Worm (Caenorhabditis elegans) whole organism, young adult: ENCODE data around the gene F27D9.2.

Source experiments
- B0019.2 ChIP-seq: fragments of 200-800 bp; sonication (Bioruptor generic); conservative IDR thresholded peaks from 2 replicates; pipeline ENCODE4 v1.3.6; 2022; ENCODE audit warnings: missing genetic modification reagents, missing genetic modification characterization, missing compliant biosample characterization
- B0035.1 ChIP-seq: sonication (generic microtip); optimal IDR thresholded peaks from 2 replicates; lab custom pipeline; 2016; ENCODE audit warnings: missing genetic modification characterization, mild to moderate bottlenecking, missing compliant biosample characterization, missing genotype, missing genetic modification reagents
- B0336.3 ChIP-seq: fragments of 200-800 bp; sonication (Bioruptor generic); IDR thresholded peaks from 2 replicates; pipeline ENCODE4 v1.3.6; 2022; ENCODE audit warnings: missing genetic modification characterization, missing compliant biosample characterization
- C06A6.2 ChIP-seq: fragments of 200-800 bp; sonication (Bioruptor generic); conservative IDR thresholded peaks from 2 replicates; pipeline ENCODE4 v1.3.6; 2022; ENCODE audit warnings: missing genetic modification characterization, missing compliant biosample characterization
- F22D6.2 ChIP-seq: sonication (generic microtip); optimal IDR thresholded peaks from 2 replicates; lab custom pipeline; 2016; ENCODE audit warnings: mild to moderate bottlenecking, missing genetic modification characterization, missing compliant biosample characterization
- F33H1.4 ChIP-seq: fragments of 200-800 bp; sonication (Bioruptor generic); IDR thresholded peaks from 2 replicates; pipeline ENCODE4 v1.3.6; 2022; ENCODE audit warnings: missing genetic modification reagents, missing genetic modification characterization, missing compliant biosample characterization
- F49E8.2 ChIP-seq: sonication (generic microtip); optimal IDR thresholded peaks from 3 replicates; lab custom pipeline; 2017; ENCODE audit warnings: missing genetic modification characterization, mild to moderate bottlenecking, missing compliant biosample characterization, antibody characterized with exemption, moderate library complexity; ENCODE audit not compliant: insufficient read depth
- T26A5.8 ChIP-seq: sonication (generic microtip); optimal IDR thresholded peaks from 2 replicates; lab custom pipeline; 2016; ENCODE audit warnings: missing genetic modification characterization, missing compliant biosample characterization
- Y53F4B.3 ChIP-seq: fragments of 200-800 bp; sonication (Bioruptor generic); IDR thresholded peaks from 2 replicates; pipeline ENCODE4 v1.3.6; 2022; ENCODE audit warnings: missing genetic modification reagents, missing genetic modification characterization, missing compliant biosample characterization
- Y95B8A.8 ChIP-seq: fragments of 200-800 bp; sonication (Bioruptor generic); IDR thresholded peaks from 2 replicates; pipeline ENCODE4 v1.3.6; 2022; ENCODE audit warnings: missing genetic modification reagents, missing genetic modification characterization, missing compliant biosample characterization
- ama-1 ChIP-seq, 3 experiments: fragments of 150-350 bp in 1 of 3; sonication (generic microtip) in 2 of 3; optimal IDR thresholded peaks; 2 replicates each; lab custom pipeline; 2014 to 2018; ENCODE audit warnings: missing biosample characterization in 2 of 3, missing genetic modification characterization in 2 of 3, missing genetic modification reagents in 2 of 3
- aptf-2 ChIP-seq: fragments of 200-800 bp; sonication (Bioruptor generic); conservative IDR thresholded peaks from 2 replicates; pipeline ENCODE4 v1.3.6; 2022; ENCODE audit warnings: missing genetic modification reagents, missing genetic modification characterization, missing compliant biosample characterization
- aptf-3 ChIP-seq: fragments of 200-800 bp; sonication (Bioruptor generic); IDR thresholded peaks from 2 replicates; pipeline ENCODE4 v1.3.6; 2022; ENCODE audit warnings: missing genetic modification characterization, missing compliant biosample characterization
- atf-7 ChIP-seq: sonication (generic microtip); optimal IDR thresholded peaks from 2 replicates; lab custom pipeline; 2017; ENCODE audit warnings: mild to moderate bottlenecking, missing genetic modification characterization, missing compliant biosample characterization
- athp-1 ChIP-seq: sonication (generic microtip); optimal IDR thresholded peaks from 2 replicates; lab custom pipeline; 2017; ENCODE audit warnings: mild to moderate bottlenecking, missing genetic modification characterization, missing compliant biosample characterization
- bed-2 ChIP-seq: fragments of 200-800 bp; sonication (Bioruptor generic); IDR thresholded peaks from 2 replicates; pipeline ENCODE4 v1.3.6; 2022; ENCODE audit warnings: missing genetic modification reagents, missing genetic modification characterization, missing compliant biosample characterization
- ccch-3 ChIP-seq: fragments of 200-800 bp; sonication (Bioruptor generic); optimal IDR thresholded peaks from 2 replicates; lab custom pipeline; 2018; ENCODE audit warnings: mild to moderate bottlenecking, missing genetic modification characterization, missing compliant biosample characterization
- ceh-100 ChIP-seq: fragments of 200-800 bp; sonication (Bioruptor generic); IDR thresholded peaks from 2 replicates; pipeline ENCODE4 v1.3.6; 2022; ENCODE audit warnings: missing genetic modification reagents, missing genetic modification characterization, missing compliant biosample characterization
- ceh-27 ChIP-seq: fragments of 200-800 bp; sonication (Bioruptor generic); optimal IDR thresholded peaks from 2 replicates; lab custom pipeline; 2018; ENCODE audit warnings: mild to moderate bottlenecking, missing genetic modification characterization, moderate library complexity, missing compliant biosample characterization
- die-1 ChIP-seq: sonication (generic microtip); optimal IDR thresholded peaks from 2 replicates; lab custom pipeline; 2016; ENCODE audit warnings: missing genotype, mild to moderate bottlenecking, missing genetic modification characterization, missing compliant biosample characterization
- dpff-1 ChIP-seq: sonication (generic microtip); optimal IDR thresholded peaks from 2 replicates; lab custom pipeline; 2017; ENCODE audit warnings: mild to moderate bottlenecking, missing genetic modification characterization, missing compliant biosample characterization
- egrh-3 ChIP-seq: fragments of 200-800 bp; sonication (Bioruptor generic); IDR thresholded peaks from 2 replicates; pipeline ENCODE4 v1.3.6; 2022; ENCODE audit warnings: missing genetic modification reagents, missing genetic modification characterization, missing compliant biosample characterization
- ekl-4 ChIP-seq: fragments of 200-800 bp; sonication (Bioruptor generic); IDR thresholded peaks from 2 replicates; pipeline ENCODE4 v1.3.6; 2022; ENCODE audit warnings: missing genetic modification reagents, missing genetic modification characterization, missing compliant biosample characterization
- ets-4 ChIP-seq: fragments of 200-800 bp; sonication (Bioruptor generic); optimal IDR thresholded peaks from 2 replicates; lab custom pipeline; 2018; ENCODE audit warnings: mild to moderate bottlenecking, missing genetic modification characterization, missing compliant biosample characterization
- him-1 ChIP-seq: sonication (generic microtip); optimal IDR thresholded peaks from 2 replicates; lab custom pipeline; 2016; ENCODE audit warnings: missing genotype, missing genetic modification reagents, missing genetic modification characterization, missing compliant biosample characterization
- hlh-26 ChIP-seq: fragments of 200-800 bp; sonication (Bioruptor generic); conservative IDR thresholded peaks from 2 replicates; pipeline ENCODE4 v1.3.6; 2022; ENCODE audit warnings: missing genetic modification reagents, missing genetic modification characterization, missing compliant biosample characterization
- hmg-20 ChIP-seq: fragments of 200-800 bp; sonication (Bioruptor generic); IDR thresholded peaks from 2 replicates; pipeline ENCODE4 v1.3.6; 2022; ENCODE audit warnings: missing genetic modification reagents, missing genetic modification characterization, missing compliant biosample characterization
- lin-26 ChIP-seq: fragments of 200-800 bp; sonication (Bioruptor generic); IDR thresholded peaks from 2 replicates; pipeline ENCODE4 v1.3.6; 2022; ENCODE audit warnings: missing genetic modification reagents, missing genetic modification characterization, missing compliant biosample characterization
- lsl-1 ChIP-seq: fragments of 200-800 bp; sonication (Bioruptor generic); optimal IDR thresholded peaks from 2 replicates; lab custom pipeline; 2018; ENCODE audit warnings: mild to moderate bottlenecking, missing genetic modification characterization, moderate library complexity, missing compliant biosample characterization
- madf-10 ChIP-seq: sonication (generic microtip); optimal IDR thresholded peaks from 2 replicates; lab custom pipeline; 2016; ENCODE audit warnings: mild to moderate bottlenecking, missing genetic modification characterization, missing compliant biosample characterization
- madf-6 ChIP-seq: fragments of 200-800 bp; sonication (Bioruptor generic); IDR thresholded peaks from 2 replicates; pipeline ENCODE4 v1.3.6; 2022; ENCODE audit warnings: missing genetic modification reagents, missing genetic modification characterization, missing compliant biosample characterization
- nfya-1 ChIP-seq: sonication (generic microtip); optimal IDR thresholded peaks from 2 replicates; lab custom pipeline; 2017; ENCODE audit warnings: antibody characterized with exemption, missing compliant biosample characterization, missing genetic modification characterization, borderline replicate concordance; ENCODE audit not compliant: insufficient read depth
- nfyb-1 ChIP-seq: fragments of 200-800 bp; sonication (Bioruptor generic); IDR thresholded peaks from 2 replicates; pipeline ENCODE4 v1.3.6; 2022; ENCODE audit warnings: missing genetic modification reagents, missing genetic modification characterization, missing compliant biosample characterization
- nhr-120 ChIP-seq: fragments of 200-800 bp; sonication (Bioruptor generic); IDR thresholded peaks from 2 replicates; pipeline ENCODE4 v1.3.6; 2022; ENCODE audit warnings: missing genetic modification characterization, missing compliant biosample characterization
- nhr-27 ChIP-seq: fragments of 200-800 bp; sonication (Bioruptor generic); optimal IDR thresholded peaks from 2 replicates; lab custom pipeline; 2018; ENCODE audit warnings: mild to moderate bottlenecking, missing genetic modification characterization, moderate library complexity, missing compliant biosample characterization
- nhr-80 ChIP-seq: sonication (generic microtip); optimal IDR thresholded peaks from 2 replicates; lab custom pipeline; 2016; ENCODE audit warnings: missing genetic modification characterization, missing compliant biosample characterization
- rpc-1 ChIP-seq, 2 experiments: fragments of 150-350 bp in 1 of 2; sonication (generic microtip) in 1 of 2; optimal IDR thresholded peaks; 2 replicates each; lab custom pipeline; 2014 to 2018; ENCODE audit warnings: missing biosample characterization in 1 of 2, missing genetic modification characterization in 1 of 2, missing genetic modification reagents in 1 of 2, missing genotype in 1 of 2
- sea-2 ChIP-seq: fragments of 200-800 bp; sonication (Bioruptor generic); IDR thresholded peaks from 2 replicates; pipeline ENCODE4 v1.3.6; 2022; ENCODE audit warnings: missing genetic modification characterization, missing compliant biosample characterization
- snpc-3.4 ChIP-seq: sonication (generic microtip); optimal IDR thresholded peaks from 2 replicates; lab custom pipeline; 2017; ENCODE audit warnings: missing genetic modification characterization, mild to moderate bottlenecking, missing compliant biosample characterization, antibody characterized with exemption, moderate library complexity, missing genotype, missing genetic modification reagents
- tbp1 ChIP-seq: fragments of 200-800 bp; sonication (Bioruptor generic); optimal IDR thresholded peaks from 2 replicates; lab custom pipeline; 2018; ENCODE audit warnings: mild to moderate bottlenecking, missing genetic modification characterization, missing compliant biosample characterization
- tlf-1 ChIP-seq: fragments of 200-800 bp; sonication (Bioruptor generic); optimal IDR thresholded peaks from 2 replicates; lab custom pipeline; 2018; ENCODE audit warnings: mild to moderate bottlenecking, missing genetic modification characterization, missing compliant biosample characterization
- xnd-1 ChIP-seq: sonication (generic microtip); optimal IDR thresholded peaks from 2 replicates; lab custom pipeline; 2016; ENCODE audit warnings: missing genotype, missing genetic modification reagents, missing genetic modification characterization, missing compliant biosample characterization
- ztf-25 ChIP-seq: fragments of 200-800 bp; sonication (Bioruptor generic); IDR thresholded peaks from 2 replicates; pipeline ENCODE4 v1.3.6; 2022; ENCODE audit warnings: missing genetic modification reagents, missing genetic modification characterization, missing compliant biosample characterization
- ztf-3 ChIP-seq: fragments of 200-800 bp; sonication (Bioruptor generic); optimal IDR thresholded peaks from 2 replicates; lab custom pipeline; 2018; ENCODE audit warnings: mild to moderate bottlenecking, missing genetic modification characterization, missing compliant biosample characterization
- ztf-6 ChIP-seq: fragments of 200-800 bp; sonication (Bioruptor generic); IDR thresholded peaks from 2 replicates; pipeline ENCODE4 v1.3.6; 2022; ENCODE audit warnings: missing genetic modification reagents, missing genetic modification characterization, missing compliant biosample characterization

The F27D9.2 gene

ce11 chrX:7680545-7681330, 7.9 kb downstream of the F27D9.2 start, which contains the start of gene stn-2 (continued):
- no peak for TF ChIP-seq ztf-25
- no peak for TF ChIP-seq ccch-3 (GFP tag; lab: Kevin White, UChicago)
- TF ChIP-seq tbp1: peak; percentile 87
- TF ChIP-seq Y53F4B.3: no peak
- TF ChIP-seq ztf-6: no peak
- no peak for TF ChIP-seq F22D6.2 (tag; lab: Kevin White, UChicago)
- no peak for TF ChIP-seq ekl-4 (GFP tag; lab: Robert Waterston, UW)
- TF ChIP-seq egrh-3 (GFP tag; lab: Robert Waterston, UW): no peak
- no peak for TF ChIP-seq ceh-27 (GFP tag; lab: Kevin White, UChicago)
- TF ChIP-seq hlh-26: no peak
- TF ChIP-seq F49E8.2 (tag; lab: Kevin White, UChicago): peak; percentile 6
- TF ChIP-seq ceh-100 (GFP tag; lab: Robert Waterston, UW): no peak
- no peak for TF ChIP-seq aptf-3 (GFP tag; lab: Robert Waterston, UW)
- no peak for TF ChIP-seq madf-6 (GFP tag; lab: Robert Waterston, UW)
- TF ChIP-seq B0019.2 (GFP tag; lab: Robert Waterston, UW): no peak
- peak; percentile 85 for TF ChIP-seq rpc-1 (optimal IDR thresholded peaks at IDR 0.05; lab: Kevin White, UChicago)
- TF ChIP-seq rpc-1 (tag; optimal IDR thresholded peaks at IDR 0.05; lab: Kevin White, UChicago): peak; percentile 91
- no peak for TF ChIP-seq nhr-80 (tag; lab: Kevin White, UChicago)
- TF ChIP-seq die-1 (tag; lab: Kevin White, UChicago): peak; percentile 80
- TF ChIP-seq ztf-3 (GFP tag; lab: Kevin White, UChicago): no peak
- peak; percentile 91 for TF ChIP-seq him-1 (tag; lab: Kevin White, UChicago)
- TF ChIP-seq nfya-1 (tag; lab: Kevin White, UChicago): no peak
- TF ChIP-seq tlf-1 (GFP tag; lab: Kevin White, UChicago): no peak
- no peak for TF ChIP-seq xnd-1
- TF ChIP-seq Y95B8A.8: 0 out of 2 replicates have a peak, but pooled peaks have one; percentile 55
- peak; percentile 65 for TF ChIP-seq madf-10 (tag; lab: Kevin White, UChicago)
- peak; percentile 56 for TF ChIP-seq snpc-3.4 (tag; lab: Kevin White, UChicago)
- no peak for TF ChIP-seq nhr-27 (tag; lab: Kevin White, UChicago)
- TF ChIP-seq nfyb-1 (GFP tag; lab: Robert Waterston, UW): peak; percentile 60; the same call in 1 of the 2 replicates
- TF ChIP-seq hmg-20: no peak
- no peak for TF ChIP-seq bed-2
- TF ChIP-seq T26A5.8: no peak
- no peak for TF ChIP-seq nhr-120 (GFP tag; lab: Robert Waterston, UW)
- peak; percentile 79 for TF ChIP-seq lin-26
- no peak for TF ChIP-seq C06A6.2 (GFP tag; lab: Robert Waterston, UW)
- TF ChIP-seq atf-7 (tag; lab: Kevin White, UChicago): no peak
- TF ChIP-seq dpff-1 (tag; lab: Kevin White, UChicago): no peak
- TF ChIP-seq lsl-1 (GFP tag; lab: Kevin White, UChicago): no peak
- no peak for TF ChIP-seq athp-1 (tag; lab: Kevin White, UChicago)
- no peak for TF ChIP-seq sea-2 (GFP tag; lab: Robert Waterston, UW)
- TF ChIP-seq F33H1.4 (GFP tag; lab: Robert Waterston, UW): no peak
- no peak for TF ChIP-seq ets-4 (GFP tag; lab: Kevin White, UChicago)
- TF ChIP-seq B0336.3 (GFP tag; lab: Robert Waterston, UW): no peak
- TF ChIP-seq ama-1 (optimal IDR thresholded peaks at IDR 0.05; lab: Kevin White, UChicago): no peak
- TF ChIP-seq ama-1 (GFP tag; optimal IDR thresholded peaks at IDR 0.05; lab: Kevin White, UChicago): no peak
- no peak for TF ChIP-seq aptf-2
- TF ChIP-seq B0035.1 (tag; lab: Kevin White, UChicago): no peak
- TF ChIP-seq, all 124 proteins: peak for 30
